Worm (Caenorhabditis elegans) whole organism, L4/young adult: ENCODE data around the gene unc-5.

ENCODE experiments used
- W03F9.2 ChIP-seq: fragments of 150-350 bp; optimal IDR thresholded peaks from 2 replicates; lab custom pipeline; 2014; ENCODE audit warnings: missing biosample characterization, missing genetic modification characterization
- dao-5 ChIP-seq: sonication (generic microtip); optimal IDR thresholded peaks from 2 replicates; lab custom pipeline; 2016; ENCODE audit warnings: missing genotype, missing genetic modification characterization, moderate library complexity, missing compliant biosample characterization
- him-1 ChIP-seq: sonication (generic microtip); optimal IDR thresholded peaks from 2 replicates; lab custom pipeline; 2016; ENCODE audit warnings: missing genotype, missing genetic modification reagents, missing genetic modification characterization, missing compliant biosample characterization

The unc-5 gene

DNA sequence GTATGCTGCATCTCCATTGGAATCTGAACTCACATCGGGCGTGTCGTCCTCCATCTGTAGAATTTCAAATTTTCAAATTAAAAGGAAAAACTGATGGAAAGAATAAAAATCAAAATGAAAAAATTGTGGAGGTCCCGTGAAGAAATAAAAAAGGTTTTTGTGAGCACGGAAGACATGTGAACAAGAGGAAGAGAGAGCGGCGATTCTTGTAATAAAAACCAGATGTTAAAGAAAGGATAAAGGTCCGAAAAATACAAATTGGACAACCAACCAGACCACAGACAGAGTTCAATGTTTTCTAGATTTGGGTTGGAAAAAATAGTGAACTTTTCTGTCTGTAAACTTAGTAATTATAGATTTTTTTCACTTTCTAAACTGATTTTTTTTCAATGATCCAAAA is at the start of gene unc-5:
Gene unc-5, minus strand, starts transcription at position 54 of the 400 bp plus-strand sequence.
- TF ChIP-seq dao-5 (tag; lab: Kevin White, UChicago) (no peak), him-1 (tag; lab: Kevin White, UChicago) (no peak), W03F9.2 (tag; lab: Kevin White, UChicago) (no peak)

DNA sequence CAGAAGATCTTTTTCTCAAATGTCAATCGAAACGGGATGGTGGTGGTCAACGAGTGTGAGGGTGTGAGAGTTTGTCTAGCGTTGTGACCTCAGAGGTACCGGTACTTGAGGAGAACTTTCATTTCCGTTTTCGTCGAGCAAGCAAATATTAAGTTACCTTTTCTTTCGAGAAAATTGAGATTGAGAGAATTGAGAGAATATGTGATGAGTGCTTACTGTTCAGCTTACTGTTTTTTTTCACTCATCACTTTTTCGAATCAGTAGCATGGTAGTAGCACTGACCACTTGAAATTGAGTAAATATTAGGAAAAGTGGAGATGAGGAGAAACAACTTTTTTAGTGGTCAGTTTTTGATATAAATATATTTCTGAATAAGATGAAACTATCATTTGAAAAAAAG is 45.9 kb upstream of the unc-5 start, which contains the start of gene T12E12.6:
Gene T12E12.6, minus strand, starts transcription at position 101 of the 400 bp plus-strand sequence.
- TF ChIP-seq him-1 (tag; lab: Kevin White, UChicago) (no peak), dao-5 (tag; lab: Kevin White, UChicago) (no peak), W03F9.2 (tag; lab: Kevin White, UChicago) (no peak)

DNA sequence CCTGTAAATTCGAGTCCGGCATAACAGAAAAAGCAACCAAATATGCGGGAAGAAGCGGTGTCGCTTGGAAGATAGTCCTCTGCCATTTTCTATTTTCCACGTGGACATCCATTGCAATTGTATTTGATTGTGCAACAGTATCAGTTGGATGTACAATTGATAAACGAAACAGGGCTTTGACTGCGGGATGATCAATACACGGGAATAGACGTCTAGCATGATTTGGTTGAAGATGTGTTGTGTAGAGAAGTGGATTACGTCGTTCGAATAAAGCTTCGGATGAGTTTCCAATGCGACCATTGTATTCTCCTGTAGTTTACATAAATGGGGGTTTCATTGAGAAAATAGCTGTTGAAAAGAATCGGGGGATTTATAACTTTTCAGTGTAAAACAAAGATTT is 44.6 kb upstream of the unc-5 start:
- no peak for TF ChIP-seq him-1 (tag; lab: Kevin White, UChicago)
- no peak for TF ChIP-seq W03F9.2 (tag; lab: Kevin White, UChicago)
- no peak for TF ChIP-seq dao-5 (tag; lab: Kevin White, UChicago)

DNA sequence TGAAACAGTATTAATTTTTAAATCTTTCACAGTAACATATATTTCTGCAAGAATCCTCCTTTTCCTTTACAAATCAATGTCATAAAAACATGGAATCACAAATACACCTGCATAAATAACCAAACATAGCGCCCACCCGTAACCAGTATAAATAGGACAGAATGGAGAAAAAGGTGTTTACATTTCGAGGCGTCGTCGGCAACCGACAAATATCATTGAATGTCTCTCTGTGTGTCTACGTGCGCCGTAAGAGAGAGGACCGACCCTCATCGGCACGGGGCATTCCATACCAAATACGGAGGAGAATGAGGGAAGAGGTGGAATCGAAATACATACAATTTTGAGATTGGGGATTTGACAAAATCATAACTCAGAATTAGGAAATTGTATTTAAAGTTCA is 37.0 kb upstream of the unc-5 start:
- TF ChIP-seq W03F9.2 (tag; lab: Kevin White, UChicago) (no peak), him-1 (tag; lab: Kevin White, UChicago) (no peak), dao-5 (tag; lab: Kevin White, UChicago) (no peak)

DNA sequence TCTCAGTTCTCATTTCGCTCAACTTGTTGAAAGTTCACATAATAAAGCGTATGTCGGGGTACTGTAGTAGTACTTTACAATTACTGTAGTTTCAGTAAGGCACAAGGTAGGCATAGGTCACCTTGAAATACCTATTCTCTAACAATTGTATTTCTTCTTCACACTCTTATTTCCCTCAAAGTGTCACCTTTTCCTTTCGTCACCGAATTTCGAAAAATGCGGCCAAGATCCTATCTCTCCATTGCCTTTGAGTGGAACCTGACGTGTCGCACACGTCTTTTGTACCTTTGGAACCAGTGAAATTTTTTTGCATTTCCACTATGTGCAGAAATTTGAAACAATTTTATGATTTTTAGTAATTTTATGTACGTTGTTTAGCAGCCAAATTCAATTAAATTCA is 36.2 kb upstream of the unc-5 start:
- TF ChIP-seq him-1 (tag; lab: Kevin White, UChicago) (no peak), W03F9.2 (tag; lab: Kevin White, UChicago) (no peak), dao-5 (tag; lab: Kevin White, UChicago) (no peak)

DNA sequence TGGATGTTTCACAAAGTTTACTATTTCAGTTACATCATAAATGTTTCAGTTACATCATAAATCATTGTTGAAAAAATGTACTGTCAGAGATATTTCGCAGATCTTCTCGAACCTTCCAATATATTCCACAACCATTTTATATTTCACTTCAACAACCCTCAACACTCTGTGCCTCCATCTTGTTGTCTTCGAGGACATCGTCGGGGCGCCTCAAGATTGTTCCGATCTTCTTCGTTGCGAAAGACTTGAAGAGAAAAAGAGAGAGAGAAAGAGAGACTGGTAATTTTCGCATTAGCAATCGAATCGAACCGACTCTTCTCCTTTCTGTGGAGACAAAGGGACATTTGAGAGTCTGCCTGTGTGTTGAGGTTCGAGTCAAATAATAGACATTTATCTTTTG is 35.1 kb upstream of the unc-5 start:
- TF ChIP-seq him-1 (tag; lab: Kevin White, UChicago) (no peak), dao-5 (tag; lab: Kevin White, UChicago) (no peak), W03F9.2 (tag; lab: Kevin White, UChicago) (no peak)

DNA sequence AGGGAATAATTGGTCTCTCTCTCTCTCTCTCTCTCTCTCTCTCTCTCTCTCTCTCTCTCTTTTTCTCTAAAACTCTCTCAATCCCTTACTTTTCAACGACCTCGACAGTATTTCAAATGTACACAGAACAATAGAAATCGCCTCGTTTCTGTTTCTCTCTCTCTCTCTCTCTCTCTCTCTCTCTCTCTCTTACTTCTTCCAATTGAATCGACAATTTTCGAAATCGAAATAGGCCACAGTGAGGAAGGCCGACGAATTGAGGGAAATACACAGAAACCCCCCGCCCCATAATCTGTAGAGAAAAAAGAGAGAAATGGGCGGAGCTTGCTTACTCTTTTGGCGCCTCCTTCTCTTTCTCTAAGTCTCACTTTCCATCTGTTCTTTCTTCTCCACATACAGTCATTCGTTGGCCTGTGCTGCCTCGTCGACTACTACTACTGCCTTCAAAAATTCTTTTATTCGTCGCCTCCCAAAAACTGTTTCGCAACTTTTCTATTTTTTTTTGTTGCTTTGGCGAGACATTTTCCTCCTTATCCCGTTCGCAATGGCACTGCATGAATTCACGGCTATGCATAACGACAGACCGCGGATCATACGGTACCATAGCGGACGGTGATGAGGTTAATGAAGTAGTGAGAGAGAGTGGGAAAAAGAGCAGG is 33.5 kb upstream of the unc-5 start:
- no peak for TF ChIP-seq dao-5 (tag; lab: Kevin White, UChicago)
- no peak for TF ChIP-seq him-1 (tag; lab: Kevin White, UChicago)
- TF ChIP-seq W03F9.2 (tag; lab: Kevin White, UChicago), result no peak

DNA sequence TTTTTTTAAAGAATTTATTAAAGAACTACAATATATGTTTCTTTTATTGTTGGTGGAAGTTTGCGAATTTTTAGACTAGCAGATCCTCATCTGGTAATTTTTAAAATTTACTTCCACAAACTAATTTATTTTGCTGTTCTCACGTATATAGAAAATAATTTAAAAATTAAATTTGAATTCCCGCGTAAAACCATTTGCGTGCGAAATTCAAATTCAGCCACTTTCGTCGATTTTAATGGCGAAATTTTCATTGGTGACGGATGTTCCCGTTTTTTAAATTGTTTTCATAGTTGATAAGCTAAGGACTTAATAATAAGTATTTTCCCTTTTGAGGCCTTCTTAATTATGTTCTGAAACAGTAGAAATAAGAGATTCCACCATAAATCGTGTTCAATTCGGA is 32.9 kb upstream of the unc-5 start:
- no peak for TF ChIP-seq him-1 (tag; lab: Kevin White, UChicago)
- no peak for TF ChIP-seq W03F9.2 (tag; lab: Kevin White, UChicago)
- TF ChIP-seq dao-5 (tag; lab: Kevin White, UChicago), result no peak

DNA sequence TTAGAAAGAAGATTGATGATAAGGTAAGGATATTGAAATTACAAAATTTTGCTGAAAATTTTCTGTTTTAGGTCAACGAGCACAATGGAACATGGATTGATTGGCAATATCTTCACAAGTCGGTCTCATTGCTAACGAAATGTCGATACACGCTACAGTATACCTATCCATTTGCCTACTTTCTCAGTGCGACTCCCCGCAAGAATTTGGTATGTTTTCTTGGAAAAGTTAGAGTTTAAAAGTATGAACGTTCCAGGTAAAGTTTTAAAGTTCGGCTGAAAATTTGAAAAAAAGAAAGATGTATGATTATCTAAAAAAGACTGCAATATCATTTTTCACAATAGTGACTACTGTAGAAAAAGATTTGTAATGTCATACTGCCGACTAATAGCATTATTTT is 26.0 kb upstream of the unc-5 start:
- TF ChIP-seq him-1 (tag; lab: Kevin White, UChicago), result no peak
- no peak for TF ChIP-seq W03F9.2 (tag; lab: Kevin White, UChicago)
- TF ChIP-seq dao-5 (tag; lab: Kevin White, UChicago), result no peak

DNA sequence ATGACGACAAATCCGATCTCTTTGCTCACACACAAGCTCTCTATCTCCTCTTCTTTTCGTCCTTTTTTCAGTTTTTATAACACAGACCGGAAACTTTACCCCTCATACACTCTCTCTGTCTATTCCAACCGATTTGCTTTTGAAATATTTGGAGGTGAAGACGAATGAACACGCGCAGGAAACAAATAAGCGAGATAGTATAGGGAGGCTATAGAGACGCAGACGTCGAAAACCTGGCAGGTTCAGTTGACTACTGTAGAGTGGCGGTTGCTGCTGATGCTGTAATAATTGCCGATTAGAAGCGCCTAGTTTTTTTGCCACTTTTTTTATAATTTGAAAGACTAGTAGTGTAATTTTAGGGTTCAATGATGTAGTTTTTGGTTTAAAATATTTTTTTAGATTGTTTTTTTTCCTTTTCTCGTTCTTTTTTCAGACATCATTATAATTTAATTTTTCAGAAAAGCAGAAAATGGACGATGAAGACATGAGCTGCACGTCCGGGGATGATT is 22.6 kb upstream of the unc-5 start, which contains the start of gene ari-2:
Gene ari-2, plus strand, starts transcription at position 459 of the 509 bp plus-strand sequence.
- TF ChIP-seq W03F9.2 (tag; lab: Kevin White, UChicago) (no peak), him-1 (tag; lab: Kevin White, UChicago) (no peak), dao-5 (tag; lab: Kevin White, UChicago) (no peak)

DNA sequence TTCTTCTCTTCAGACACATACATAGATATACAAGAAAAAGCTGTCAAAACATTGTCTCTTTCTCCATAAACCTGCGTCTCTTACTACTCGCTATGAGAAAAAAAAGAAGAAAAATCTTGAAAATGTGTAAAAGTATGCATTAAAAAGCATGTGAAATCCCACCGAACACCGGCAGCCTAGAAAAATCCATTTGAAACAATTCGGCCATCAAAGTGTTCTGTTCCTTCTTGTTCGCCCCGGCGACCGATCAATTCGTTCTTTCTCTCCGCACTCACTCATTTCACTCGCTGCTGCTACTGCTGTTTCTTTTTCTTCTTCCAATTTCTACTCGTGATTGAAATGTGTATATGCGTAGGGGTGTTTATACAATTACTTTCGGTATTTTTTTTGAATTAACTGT is 20.7 kb upstream of the unc-5 start:
- no peak for TF ChIP-seq him-1 (tag; lab: Kevin White, UChicago)
- peak; percentile 31 for TF ChIP-seq W03F9.2 (tag; lab: Kevin White, UChicago)
- TF ChIP-seq dao-5 (tag; lab: Kevin White, UChicago), result no peak

DNA sequence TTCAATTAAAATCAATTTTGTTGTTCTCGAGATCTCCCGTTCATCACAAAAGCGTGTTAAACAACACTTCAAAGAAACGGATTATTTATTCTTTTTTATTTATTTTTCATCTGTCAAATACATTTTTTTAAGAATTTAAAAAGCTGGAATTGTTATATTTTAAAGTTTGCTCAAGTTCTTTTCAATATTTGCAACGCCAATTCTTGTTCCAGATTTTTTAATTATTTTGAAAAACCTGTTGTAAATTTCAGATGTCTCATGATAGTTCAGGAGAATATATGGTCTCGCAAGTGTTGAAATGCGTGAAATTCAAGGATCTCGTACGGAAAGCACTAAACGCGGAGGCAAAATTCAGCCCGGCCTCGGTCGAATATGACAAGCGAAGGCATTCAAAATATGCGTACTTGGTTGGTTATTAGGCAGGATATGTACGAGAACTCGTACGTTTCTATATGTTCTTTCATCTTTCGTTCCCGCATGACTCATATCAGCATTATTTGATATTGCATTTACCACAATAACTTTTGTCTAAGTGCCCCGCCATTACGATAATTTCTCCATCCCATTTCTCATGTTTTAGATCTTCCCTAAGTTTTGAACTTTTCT is 16.6 kb upstream of the unc-5 start, which contains the start of gene cec-6:
Gene cec-6, plus strand, starts transcription at position 252 of the 606 bp plus-strand sequence.
- no peak for TF ChIP-seq him-1 (tag; lab: Kevin White, UChicago)
- no peak for TF ChIP-seq W03F9.2 (tag; lab: Kevin White, UChicago)
- TF ChIP-seq dao-5 (tag; lab: Kevin White, UChicago), result no peak

DNA sequence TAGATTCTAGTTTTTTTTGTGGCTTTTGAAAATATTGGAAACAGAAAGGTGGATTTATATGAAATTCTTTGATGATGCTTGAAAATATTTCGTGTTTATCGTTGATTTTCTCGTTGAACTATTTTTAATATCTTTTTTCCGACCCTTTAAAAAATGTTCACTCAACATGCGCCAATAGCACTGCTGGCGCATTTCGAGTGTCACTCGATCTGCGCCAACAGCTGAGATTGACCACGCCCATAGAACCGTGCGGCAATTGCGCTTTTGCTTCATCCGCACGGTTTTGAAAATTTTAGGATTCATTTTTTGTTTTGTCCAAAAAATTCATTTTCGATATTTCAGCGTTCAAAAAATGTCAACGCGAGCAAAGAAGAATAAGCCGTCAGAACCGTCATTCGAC is 13.1 kb upstream of the unc-5 start, which contains the start of gene tebp-2:
Gene tebp-2, plus strand, starts transcription at position 343 of the 400 bp plus-strand sequence.
- no peak for TF ChIP-seq him-1 (tag; lab: Kevin White, UChicago)
- no peak for TF ChIP-seq dao-5 (tag; lab: Kevin White, UChicago)
- TF ChIP-seq W03F9.2 (tag; lab: Kevin White, UChicago), result no peak
